Worm (Caenorhabditis elegans) whole organism, late embryonic: ENCODE data around the gene F37A4.4.

Source experiments
- C08G9.2 ChIP-seq: sonication (generic microtip); optimal IDR thresholded peaks from 2 replicates; lab custom pipeline; 2016; ENCODE audit warnings: mild to moderate bottlenecking, missing genetic modification characterization, moderate library complexity, missing compliant biosample characterization
- K09A11.1 ChIP-seq: sonication (generic microtip); optimal IDR thresholded peaks from 2 replicates; lab custom pipeline; 2017; ENCODE audit warnings: antibody characterized with exemption, mild to moderate bottlenecking, missing genetic modification characterization, missing compliant biosample characterization; ENCODE audit not compliant: insufficient read depth
- Y22D7AL.16 ChIP-seq: sonication (generic microtip); optimal IDR thresholded peaks from 2 replicates; lab custom pipeline; 2016; ENCODE audit warnings: missing genetic modification characterization, missing compliant biosample characterization
- ahr-1 ChIP-seq: sonication (generic microtip); optimal IDR thresholded peaks from 2 replicates; lab custom pipeline; 2016; ENCODE audit warnings: missing genetic modification characterization, missing compliant biosample characterization
- ceh-19 ChIP-seq: fragments of 200-800 bp; sonication (Bioruptor generic); optimal IDR thresholded peaks from 2 replicates; lab custom pipeline; 2018; ENCODE audit warnings: mild to moderate bottlenecking, missing genetic modification characterization, missing compliant biosample characterization
- ceh-2 ChIP-seq: sonication (generic microtip); optimal IDR thresholded peaks from 2 replicates; lab custom pipeline; 2016; ENCODE audit warnings: missing genotype, missing genetic modification characterization, missing compliant biosample characterization
- ceh-31 ChIP-seq: sonication (generic microtip); optimal IDR thresholded peaks from 2 replicates; lab custom pipeline; 2016; ENCODE audit warnings: missing genetic modification characterization, missing compliant biosample characterization
- ceh-34 ChIP-seq: sonication (generic microtip); optimal IDR thresholded peaks from 2 replicates; lab custom pipeline; 2016; ENCODE audit warnings: mild to moderate bottlenecking, missing genetic modification characterization, missing compliant biosample characterization
- ceh-45 ChIP-seq: fragments of 200-800 bp; sonication (Bioruptor generic); IDR thresholded peaks from 2 replicates; pipeline ENCODE4 v1.3.6; 2022; ENCODE audit warnings: missing genetic modification reagents, missing genetic modification characterization, missing compliant biosample characterization
- ceh-9 ChIP-seq: sonication (generic microtip); optimal IDR thresholded peaks from 2 replicates; lab custom pipeline; 2016; ENCODE audit warnings: mild to moderate bottlenecking, missing genetic modification characterization, inconsistent platforms, missing compliant biosample characterization
- elt-4 ChIP-seq: sonication (generic microtip); optimal IDR thresholded peaks from 2 replicates; lab custom pipeline; 2016; ENCODE audit warnings: missing genetic modification characterization, missing compliant biosample characterization
- eyg-1 ChIP-seq: sonication (generic microtip); optimal IDR thresholded peaks from 2 replicates; lab custom pipeline; 2016; ENCODE audit warnings: missing genotype, missing genetic modification characterization, missing compliant biosample characterization
- fkh-10 ChIP-seq: fragments of 150-350 bp; optimal IDR thresholded peaks from 2 replicates; lab custom pipeline; 2014; ENCODE audit warnings: missing biosample characterization, missing genetic modification reagents, missing genetic modification characterization
- gmeb-2 ChIP-seq: sonication (generic microtip); optimal IDR thresholded peaks from 2 replicates; lab custom pipeline; 2016; ENCODE audit warnings: missing genetic modification characterization, inconsistent platforms, missing compliant biosample characterization
- hlh-13 ChIP-seq: fragments of 200-800 bp; sonication (Bioruptor generic); optimal IDR thresholded peaks from 2 replicates; lab custom pipeline; 2018; ENCODE audit warnings: mild to moderate bottlenecking, missing genetic modification characterization, missing compliant biosample characterization
- hlh-15 ChIP-seq: sonication (generic microtip); optimal IDR thresholded peaks from 2 replicates; lab custom pipeline; 2016; ENCODE audit warnings: missing genetic modification characterization, missing compliant biosample characterization
- hlh-30 ChIP-seq: sonication (generic microtip); optimal IDR thresholded peaks from 2 replicates; lab custom pipeline; 2017; ENCODE audit warnings: antibody characterized with exemption, missing genetic modification characterization, missing compliant biosample characterization; ENCODE audit not compliant: insufficient read depth
- hlh-6 ChIP-seq: sonication (generic microtip); optimal IDR thresholded peaks from 2 replicates; lab custom pipeline; 2016; ENCODE audit warnings: missing genotype, missing genetic modification characterization, missing compliant biosample characterization
- hlh-8 ChIP-seq: sonication (generic microtip); optimal IDR thresholded peaks from 2 replicates; lab custom pipeline; 2016; ENCODE audit warnings: missing genotype, missing genetic modification characterization, missing compliant biosample characterization
- lim-6 ChIP-seq: sonication (generic microtip); optimal IDR thresholded peaks from 2 replicates; lab custom pipeline; 2016; ENCODE audit warnings: missing genetic modification characterization, missing compliant biosample characterization
- nfya-1 ChIP-seq: sonication (generic microtip); optimal IDR thresholded peaks from 2 replicates; lab custom pipeline; 2017; ENCODE audit warnings: missing genetic modification characterization, mild to moderate bottlenecking, missing compliant biosample characterization, antibody characterized with exemption, moderate library complexity
- nhr-11 ChIP-seq: fragments of 150-350 bp; optimal IDR thresholded peaks from 2 replicates; lab custom pipeline; 2014; ENCODE audit warnings: missing biosample characterization, missing genetic modification characterization
- nhr-232 ChIP-seq: sonication (generic microtip); optimal IDR thresholded peaks from 2 replicates; lab custom pipeline; 2016; ENCODE audit warnings: missing genetic modification characterization, missing compliant biosample characterization
- npax-4 ChIP-seq: sonication (generic microtip); optimal IDR thresholded peaks from 2 replicates; lab custom pipeline; 2016; ENCODE audit warnings: missing genetic modification characterization, missing compliant biosample characterization
- odd-2 ChIP-seq: sonication (generic microtip); optimal IDR thresholded peaks from 2 replicates; lab custom pipeline; 2017; ENCODE audit warnings: antibody characterized with exemption, mild to moderate bottlenecking, missing genetic modification characterization, missing compliant biosample characterization
- pat-9 ChIP-seq: fragments of 200-800 bp; sonication (Bioruptor generic); optimal IDR thresholded peaks from 2 replicates; lab custom pipeline; 2018; ENCODE audit warnings: mild to moderate bottlenecking, missing genetic modification characterization, moderate library complexity, missing compliant biosample characterization
- pax-1 ChIP-seq: fragments of 150-350 bp; optimal IDR thresholded peaks from 2 replicates; lab custom pipeline; 2014; ENCODE audit warnings: missing biosample characterization, missing genetic modification characterization
- pha-2 ChIP-seq: sonication (generic microtip); optimal IDR thresholded peaks from 2 replicates; lab custom pipeline; 2017; ENCODE audit warnings: mild to moderate bottlenecking, missing genetic modification characterization, missing compliant biosample characterization
- pha-4 ChIP-seq: fragments of 150-350 bp; optimal IDR thresholded peaks from 2 replicates; lab custom pipeline; 2018; ENCODE audit warnings: missing biosample characterization, missing genetic modification reagents, missing genetic modification characterization
- pros-1 ChIP-seq: fragments of 150-350 bp; optimal IDR thresholded peaks from 2 replicates; lab custom pipeline; 2014; ENCODE audit warnings: missing biosample characterization, missing genetic modification reagents, missing genetic modification characterization
- rnt-1 ChIP-seq: sonication (generic microtip); optimal IDR thresholded peaks from 2 replicates; lab custom pipeline; 2016; ENCODE audit warnings: missing genetic modification characterization, missing compliant biosample characterization
- sdc-2 ChIP-seq: sonication (generic microtip); optimal IDR thresholded peaks from 2 replicates; lab custom pipeline; 2016; ENCODE audit warnings: missing genotype, missing genetic modification characterization, missing compliant biosample characterization
- sox-2 ChIP-seq: fragments of 200-800 bp; sonication (Bioruptor generic); IDR thresholded peaks from 2 replicates; pipeline ENCODE4 v1.3.6; 2022; ENCODE audit warnings: missing genetic modification reagents, missing genetic modification characterization, missing compliant biosample characterization
- sox-4 ChIP-seq: sonication (generic microtip); optimal IDR thresholded peaks from 2 replicates; lab custom pipeline; 2017; ENCODE audit warnings: mild to moderate bottlenecking, missing genetic modification characterization, inconsistent platforms, missing compliant biosample characterization
- syd-9 ChIP-seq: sonication (generic microtip); optimal IDR thresholded peaks from 2 replicates; lab custom pipeline; 2016; ENCODE audit warnings: mild to moderate bottlenecking, missing genetic modification characterization, moderate library complexity, missing compliant biosample characterization
- tbx-2 ChIP-seq: sonication (generic microtip); optimal IDR thresholded peaks from 2 replicates; lab custom pipeline; 2016; ENCODE audit warnings: missing genetic modification characterization, missing compliant biosample characterization
- unc-3 ChIP-seq, 2 experiments: fragments of 200-800 bp in 1 of 2; sonication (Bioruptor generic) in 1 of 2; sonication (generic microtip) in 1 of 2; conservative IDR thresholded peaks in 1 of 2; optimal IDR thresholded peaks in 1 of 2; 2 replicates each; pipeline versions ENCODE4 v1.3.6 to Lab custom; 2016 to 2022; ENCODE audit warnings: missing compliant biosample characterization in 2 of 2, missing genetic modification characterization in 2 of 2, missing genetic modification reagents in 1 of 2
- unc-86 ChIP-seq: sonication (generic microtip); optimal IDR thresholded peaks from 2 replicates; lab custom pipeline; 2016; ENCODE audit warnings: missing genetic modification characterization, missing compliant biosample characterization
- zip-5 ChIP-seq: sonication (generic microtip); optimal IDR thresholded peaks from 2 replicates; lab custom pipeline; 2016; ENCODE audit warnings: missing genetic modification characterization, missing compliant biosample characterization
- ztf-16 ChIP-seq: sonication (generic microtip); optimal IDR thresholded peaks from 2 replicates; lab custom pipeline; 2017; ENCODE audit warnings: missing genetic modification characterization, missing compliant biosample characterization

F37A4.4 gene

ce11 chrIII:6725489-6725888, 12.1 kb downstream of the F37A4.4 start, which contains the start of gene wdr-4:
wdr-4 (plus strand) TSS chrIII:6725789.
- TF ChIP-seq ceh-19 (GFP tag; lab: Kevin White, UChicago) (no peak), sox-2 (GFP tag; lab: Robert Waterston, UW) (no peak), nfya-1 (no peak), hlh-30 (tag; lab: Kevin White, UChicago) (no peak), tbx-2 (tag; lab: Kevin White, UChicago) (no peak), ceh-9 (tag; lab: Kevin White, UChicago) (no peak), ceh-34 (no peak), C08G9.2 (tag; lab: Kevin White, UChicago) (no peak), eyg-1 (tag; lab: Kevin White, UChicago) (no peak), sdc-2 (tag; lab: Kevin White, UChicago) (no peak), ceh-31 (tag; lab: Kevin White, UChicago) (no peak), sox-4 (no peak), unc-3 (GFP tag; conservative IDR thresholded peaks at IDR 0.05; lab: Robert Waterston, UW) (no peak), unc-3 (tag; optimal IDR thresholded peaks at IDR 0.05; lab: Kevin White, UChicago) (no peak), pros-1 (no peak)

DNA sequence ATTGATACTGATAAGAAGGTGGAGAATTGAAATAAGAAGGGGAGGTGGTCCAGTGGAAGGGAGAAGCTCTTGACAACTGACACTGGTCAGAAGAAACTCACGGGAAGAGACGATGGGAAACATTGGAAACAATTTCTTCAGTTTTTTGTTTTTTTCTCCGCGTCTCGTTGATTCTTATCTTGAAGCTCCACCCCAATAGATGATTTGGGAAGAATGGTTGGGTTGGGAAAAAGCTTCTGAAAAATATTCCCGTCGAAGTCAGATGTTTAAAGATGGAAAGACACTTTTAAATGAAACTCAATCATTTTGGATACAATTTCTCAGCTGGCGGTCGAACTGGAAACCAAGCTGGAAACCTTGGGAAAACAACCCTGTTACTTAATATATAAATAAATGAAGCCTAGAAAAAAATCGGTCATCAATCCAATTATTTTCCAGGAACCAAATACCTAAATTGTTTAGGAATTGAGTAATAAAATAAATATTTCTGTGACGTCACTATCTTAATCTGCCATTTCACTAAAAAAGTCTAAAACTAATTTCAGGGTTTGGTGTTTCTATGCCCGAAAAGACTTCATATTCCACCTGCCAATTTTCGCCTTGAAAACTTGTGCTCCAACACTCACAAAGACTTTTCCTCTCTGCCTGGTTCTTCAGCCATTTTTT, 17.0 kb downstream of the F37A4.4 start, which contains the start of the genes Y102E9.5 and odr-4:
Y102E9.5 (minus strand) TSS at position 101 of the 666 bp plus-strand sequence.
odr-4 (plus strand) TSS at position 616 of the 666 bp plus-strand sequence.
- no peak for TF ChIP-seq hlh-6
- no peak for TF ChIP-seq ahr-1 (tag; lab: Kevin White, UChicago)
- no peak for TF ChIP-seq npax-4 (tag; lab: Kevin White, UChicago)
- TF ChIP-seq lim-6 (tag; lab: Kevin White, UChicago): no peak
- TF ChIP-seq K09A11.1: no peak
- no peak for TF ChIP-seq nhr-11 (tag; lab: Kevin White, UChicago)
- TF ChIP-seq pat-9: no peak
- no peak for TF ChIP-seq rnt-1 (tag; lab: Kevin White, UChicago)
- no peak for TF ChIP-seq gmeb-2 (tag; lab: Kevin White, UChicago)
- no peak for TF ChIP-seq elt-4 (tag; lab: Kevin White, UChicago)
- TF ChIP-seq ceh-45: no peak
- no peak for TF ChIP-seq Y22D7AL.16 (tag; lab: Kevin White, UChicago)

DNA sequence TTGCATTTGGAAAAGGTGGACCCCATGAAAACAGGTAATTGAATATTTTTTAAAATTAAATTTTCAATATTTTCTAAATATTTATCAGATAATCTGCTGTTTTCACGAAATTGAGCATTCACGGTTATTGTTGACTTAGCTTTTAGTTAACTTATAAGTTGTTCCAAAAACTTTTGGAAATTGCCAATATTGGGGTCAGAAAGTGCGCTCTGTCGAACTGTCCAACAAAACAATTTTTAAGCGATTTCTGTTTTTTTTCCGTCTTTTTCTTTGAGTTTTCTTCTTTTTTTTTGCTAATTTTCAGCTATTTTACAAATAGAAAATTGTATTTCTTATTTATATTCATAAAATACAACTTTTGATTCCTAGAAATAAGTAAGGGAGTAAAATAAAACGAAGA, 17.9 kb downstream of the F37A4.4 start:
- no peak for TF ChIP-seq fkh-10 (GFP tag; lab: Kevin White, UChicago)
- no peak for TF ChIP-seq ahr-1 (tag; lab: Kevin White, UChicago)

ce11 chrIII:6734420-6734819, 21.1 kb downstream of the F37A4.4 start, which contains the start of gene Y102E9.3:
Y102E9.3 (minus strand) TSS chrIII:6734520.
- TF ChIP-seq hlh-15 (no peak), hlh-8 (tag; lab: Kevin White, UChicago) (no peak), pha-2 (tag; lab: Kevin White, UChicago) (no peak), nhr-232 (tag; lab: Kevin White, UChicago) (no peak), tbx-2 (tag; lab: Kevin White, UChicago) (no peak), pha-4 (no peak), hlh-13 (GFP tag; lab: Kevin White, UChicago) (no peak), ztf-16 (no peak), ceh-2 (tag; lab: Kevin White, UChicago) (no peak), zip-5 (tag; lab: Kevin White, UChicago) (no peak), pax-1 (tag; lab: Kevin White, UChicago) (no peak), pat-9 (no peak), unc-86 (no peak), ceh-19 (GFP tag; lab: Kevin White, UChicago) (no peak), syd-9 (tag; lab: Kevin White, UChicago) (no peak), odd-2 (no peak)
